Fruit fly (Drosophila melanogaster) whole organism, embryonic: ENCODE measurements around the gene Dif.

Experiments
- Awh ChIP-seq: fragments of 200-800 bp; sonication (Bioruptor generic); IDR thresholded peaks from 2 replicates; pipeline ENCODE4, ENCODE4 v1.3.6; 2022; ENCODE audit warnings: missing biosample characterization, missing genetic modification characterization
- BEAF-32 ChIP-seq: fragments of 200-800 bp; sonication (Bioruptor generic); optimal IDR thresholded peaks from 3 replicates; lab custom pipeline; 2017; ENCODE audit warnings: missing biosample characterization, missing genetic modification characterization, mild to moderate bottlenecking, moderate library complexity, missing genetic modification reagents
- Blimp-1 ChIP-seq: fragments of 200-800 bp; sonication (Bioruptor generic); optimal IDR thresholded peaks from 3 replicates; lab custom pipeline; 2018; ENCODE audit warnings: missing biosample characterization, missing genetic modification characterization, mild to moderate bottlenecking, moderate library complexity, missing genetic modification reagents
- CG13624 ChIP-seq: fragments of 200-800 bp; sonication (Bioruptor generic); optimal IDR thresholded peaks from 2 replicates; lab custom pipeline; 2016; ENCODE audit warnings: missing biosample characterization, missing genetic modification characterization
- CG14441 ChIP-seq: fragments of 200-800 bp; sonication (Bioruptor generic); IDR thresholded peaks from 2 replicates; pipeline ENCODE4 v1.3.6; 2022; ENCODE audit warnings: missing biosample characterization, missing genetic modification characterization
- CG15269 ChIP-seq: fragments of 200-800 bp; sonication (Bioruptor generic); optimal IDR thresholded peaks from 2 replicates; lab custom pipeline; 2018; ENCODE audit warnings: missing biosample characterization, mild to moderate bottlenecking, missing genetic modification characterization, moderate library complexity
- CG18599 ChIP-seq: fragments of 200-800 bp; sonication (Bioruptor generic); optimal IDR thresholded peaks from 3 replicates; lab custom pipeline; 2017; ENCODE audit warnings: missing biosample characterization, missing genetic modification characterization, mild to moderate bottlenecking, moderate library complexity, missing genetic modification reagents
- CG2678 ChIP-seq: fragments of 200-800 bp; sonication (Bioruptor generic); optimal IDR thresholded peaks from 3 replicates; lab custom pipeline; 2019; ENCODE audit warnings: missing biosample characterization, mild to moderate bottlenecking, missing genetic modification characterization, moderate library complexity
- CG2889 ChIP-seq: fragments of 200-800 bp; sonication (Bioruptor generic); IDR thresholded peaks from 3 replicates; pipeline ENCODE4 v1.3.6; 2022; ENCODE audit warnings: missing biosample characterization, missing genetic modification characterization
- CG30020 ChIP-seq: fragments of 200-800 bp; optimal IDR thresholded peaks from 2 replicates; lab custom pipeline; 2019; ENCODE audit warnings: missing biosample characterization, mild to moderate bottlenecking, missing genetic modification characterization, moderate library complexity
- CG31224 ChIP-seq: fragments of 200-800 bp; sonication (Bioruptor generic); IDR thresholded peaks from 2 replicates; pipeline ENCODE4 v1.3.6; 2022; ENCODE audit warnings: missing biosample characterization, missing genetic modification characterization
- CG4424 ChIP-seq: fragments of 200-800 bp; sonication (Bioruptor generic); optimal IDR thresholded peaks from 3 replicates; lab custom pipeline; 2016; ENCODE audit warnings: missing biosample characterization, missing genetic modification characterization
- CG4617 ChIP-seq: fragments of 200-800 bp; sonication (Bioruptor generic); optimal IDR thresholded peaks from 3 replicates; lab custom pipeline; 2016; ENCODE audit warnings: missing biosample characterization, missing genetic modification characterization, borderline replicate concordance
- CG6175 ChIP-seq: fragments of 200-800 bp; sonication (Bioruptor generic); IDR thresholded peaks from 3 replicates; pipeline ENCODE4 v1.3.6; 2022; ENCODE audit warnings: missing biosample characterization, missing genetic modification characterization
- Drgx ChIP-seq: fragments of 200-800 bp; sonication (Bioruptor generic); IDR thresholded peaks from 2 replicates; pipeline ENCODE4 v1.3.6; 2022; ENCODE audit warnings: missing biosample characterization, missing genetic modification characterization
- Hmr ChIP-seq: fragments of 200-800 bp; sonication (Bioruptor generic); optimal IDR thresholded peaks from 3 replicates; lab custom pipeline; 2017; ENCODE audit warnings: mild to moderate bottlenecking, missing biosample characterization, missing genetic modification reagents, missing genetic modification characterization
- MTF-1 ChIP-seq: fragments of 200-800 bp; sonication (Bioruptor generic); optimal IDR thresholded peaks from 2 replicates; lab custom pipeline; 2018; ENCODE audit warnings: missing biosample characterization, mild to moderate bottlenecking, missing genetic modification characterization, borderline replicate concordance
- Med ChIP-seq: fragments of 200-800 bp; sonication (Bioruptor generic); peaks from one replicate; lab custom pipeline; 2016; ENCODE audit warnings: missing biosample characterization, missing genetic modification characterization, mild to moderate bottlenecking, inconsistent platforms, moderate library complexity
- Optix ChIP-seq: fragments of 200-800 bp; sonication (Bioruptor generic); IDR thresholded peaks from 3 replicates; pipeline ENCODE4 v1.3.6; 2022; ENCODE audit warnings: missing biosample characterization, missing genetic modification characterization
- Ssrp ChIP-seq: fragments of 200-800 bp; sonication (Bioruptor generic); optimal IDR thresholded peaks from 2 replicates; lab custom pipeline; 2018; ENCODE audit warnings: missing biosample characterization, mild to moderate bottlenecking, missing genetic modification characterization, moderate library complexity
- amos ChIP-seq: fragments of 200-800 bp; sonication (Bioruptor generic); IDR thresholded peaks from 2 replicates; pipeline ENCODE4 v1.3.6; 2022; ENCODE audit warnings: missing biosample characterization, missing genetic modification characterization; ENCODE audit not compliant: partially characterized antibody
- ash1 ChIP-seq: fragments of 200-800 bp; sonication (Bioruptor generic); optimal IDR thresholded peaks from 2 replicates; lab custom pipeline; 2018; ENCODE audit warnings: missing biosample characterization, mild to moderate bottlenecking, missing genetic modification characterization
- bigmax ChIP-seq: fragments of 200-800 bp; sonication (Bioruptor generic); optimal IDR thresholded peaks from 2 replicates; lab custom pipeline; 2018; ENCODE audit warnings: missing biosample characterization, mild to moderate bottlenecking, missing genetic modification characterization
- danr ChIP-seq: fragments of 200-800 bp; sonication (Bioruptor generic); IDR thresholded peaks from 2 replicates; pipeline ENCODE4 v1.3.6; 2022; ENCODE audit warnings: missing biosample characterization, missing genetic modification characterization
- dysf ChIP-seq: fragments of 200-800 bp; sonication (Bioruptor generic); IDR thresholded peaks from 3 replicates; pipeline ENCODE4 v1.3.6; 2022; ENCODE audit warnings: missing biosample characterization, missing genetic modification characterization
- exex ChIP-seq: fragments of 200-800 bp; sonication (Bioruptor generic); optimal IDR thresholded peaks from 4 replicates; lab custom pipeline; 2018; ENCODE audit warnings: missing biosample characterization, mild to moderate bottlenecking, missing genetic modification characterization, moderate library complexity
- fru ChIP-seq: fragments of >200 bp; optimal IDR thresholded peaks from 2 replicates; lab custom pipeline; 2017
- grau ChIP-seq: fragments of 200-800 bp; optimal IDR thresholded peaks from 3 replicates; lab custom pipeline; 2019; ENCODE audit warnings: missing biosample characterization, mild to moderate bottlenecking, missing genetic modification characterization, moderate library complexity
- grn ChIP-seq: fragments of 200-800 bp; sonication (Bioruptor generic); optimal IDR thresholded peaks from 3 replicates; lab custom pipeline; 2017; ENCODE audit warnings: missing biosample characterization, missing genetic modification characterization
- lov ChIP-seq, 2 experiments: fragments of 200-800 bp in 1 of 2; fragments of >200 bp in 1 of 2; sonication (Bioruptor generic) in 1 of 2; IDR thresholded peaks in 1 of 2; optimal IDR thresholded peaks in 1 of 2; 2 replicates in 1 of 2; 3 replicates in 1 of 2; pipeline versions ENCODE4 v1.3.6 to Lab custom; 2017 to 2022; ENCODE audit warnings: missing biosample characterization in 1 of 2, missing genetic modification characterization in 1 of 2
- mirr ChIP-seq: fragments of 200-800 bp; sonication (Bioruptor generic); optimal IDR thresholded peaks from 3 replicates; lab custom pipeline; 2018; ENCODE audit warnings: missing biosample characterization, mild to moderate bottlenecking, missing genetic modification characterization
- nau ChIP-seq: fragments of 200-800 bp; sonication (Bioruptor generic); optimal IDR thresholded peaks from 3 replicates; lab custom pipeline; 2017; ENCODE audit warnings: missing biosample characterization, mild to moderate bottlenecking, missing genetic modification characterization, missing genetic modification reagents
- nmo ChIP-seq: fragments of 200-800 bp; sonication (Bioruptor generic); optimal IDR thresholded peaks from 2 replicates; lab custom pipeline; 2018; ENCODE audit warnings: missing biosample characterization, mild to moderate bottlenecking, missing genetic modification characterization, moderate library complexity
- otp ChIP-seq: fragments of 200-800 bp; sonication (Bioruptor generic); IDR thresholded peaks from 3 replicates; pipeline ENCODE4, ENCODE4 v1.3.6; 2022; ENCODE audit warnings: missing biosample characterization, missing genetic modification characterization
- pb ChIP-seq: fragments of 200-800 bp; sonication (Bioruptor generic); optimal IDR thresholded peaks from 3 replicates; lab custom pipeline; 2016; ENCODE audit warnings: missing biosample characterization, missing genetic modification characterization
- sd ChIP-seq: fragments of 200-800 bp; sonication (Bioruptor generic); optimal IDR thresholded peaks from 3 replicates; lab custom pipeline; 2018; ENCODE audit warnings: missing biosample characterization, mild to moderate bottlenecking, missing genetic modification characterization, moderate library complexity
- sens ChIP-seq: fragments of 200-800 bp; sonication (Bioruptor generic); peaks from one replicate; lab custom pipeline; 2016; ENCODE audit warnings: missing biosample characterization, missing genetic modification characterization
- sim ChIP-seq: fragments of 200-800 bp; sonication (Bioruptor generic); IDR thresholded peaks from 2 replicates; pipeline ENCODE4 v1.3.6; 2022; ENCODE audit warnings: missing biosample characterization, missing genetic modification characterization
- sqz ChIP-seq: fragments of 200-800 bp; sonication (Bioruptor generic); optimal IDR thresholded peaks from 3 replicates; lab custom pipeline; 2018; ENCODE audit warnings: missing biosample characterization, mild to moderate bottlenecking, missing genetic modification characterization
- stc ChIP-seq: fragments of 200-800 bp; sonication (Bioruptor generic); IDR thresholded peaks from 2 replicates; pipeline ENCODE4 v1.3.6; 2022; ENCODE audit warnings: missing biosample characterization, missing genetic modification characterization
- ttk ChIP-seq: fragments of 200-800 bp; sonication (Bioruptor generic); IDR thresholded peaks from 2 replicates; pipeline ENCODE4 v2.1.2; 2022; ENCODE audit warnings: missing biosample characterization, missing genetic modification characterization

Gene Dif

DNA sequence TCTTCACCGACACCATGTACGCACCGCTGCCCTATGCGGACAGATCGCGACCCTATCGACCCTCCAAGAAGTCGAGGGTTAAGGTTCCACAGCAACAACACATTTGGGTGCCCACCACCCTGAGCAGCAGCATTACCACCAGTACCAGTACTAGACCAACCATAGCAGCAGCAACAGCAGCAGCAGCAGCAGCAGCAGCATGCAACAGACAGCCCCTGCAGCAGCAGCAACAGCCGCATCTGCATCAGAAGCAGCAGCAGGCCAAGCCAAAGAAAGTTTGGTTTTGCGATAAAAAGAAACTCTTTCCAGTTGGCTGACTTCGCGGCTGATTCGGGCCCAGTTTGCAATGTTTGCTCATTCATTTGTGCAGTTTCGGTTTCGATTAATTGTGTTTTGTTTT lies 30.5 kb downstream of the Dif start:
- TF ChIP-seq MTF-1 (GFP tag; lab: Kevin White, UChicago) (no peak), Optix (GFP tag; lab: Robert Waterston, UW) (0 out of 3 replicates have a peak, but pooled peaks have one; percentile 21), CG6175 (GFP tag; lab: Robert Waterston, UW) (0 out of 3 replicates have a peak, but pooled peaks have one; percentile 12)

- TF ChIP-seq Drgx (GFP tag; lab: Robert Waterston, UW), result 0 out of 2 replicates have a peak, but pooled peaks have one; percentile 6
- no peak for TF ChIP-seq nau (GFP tag; lab: Kevin White, UChicago)
- no peak for TF ChIP-seq Blimp-1 (GFP tag; lab: Kevin White, UChicago)
- 0 out of 3 replicates have a peak, but pooled peaks have one; percentile 24 for TF ChIP-seq dysf
- no peak for TF ChIP-seq CG4617 (GFP tag; lab: Kevin White, UChicago)
- TF ChIP-seq BEAF-32, result no peak
- no peak for TF ChIP-seq ash1 (GFP tag; lab: Kevin White, UChicago)
- no peak for TF ChIP-seq CG15269 (tag; lab: Kevin White, UChicago)
- TF ChIP-seq CG13624 (GFP tag; lab: Kevin White, UChicago), result no peak
- TF ChIP-seq danr (GFP tag; lab: Robert Waterston, UW), result no peak
- no peak for TF ChIP-seq CG2889 (GFP tag; lab: Robert Waterston, UW)
- no peak for TF ChIP-seq grau (tag; lab: Kevin White, UChicago)
- no peak for TF ChIP-seq CG4424
- TF ChIP-seq Awh, result no peak
- TF ChIP-seq bigmax (GFP tag; lab: Kevin White, UChicago), result no peak
- no peak for TF ChIP-seq pb (GFP tag; lab: Kevin White, UChicago)
- no peak for TF ChIP-seq sqz (GFP tag; lab: Kevin White, UChicago)
These were observed 35.6 kb downstream of the Dif start for dm6 chr2L:17397372-17397771.

dm6 chr2L:17394939-17395338 lies 38.0 kb downstream of the Dif start:
- TF ChIP-seq grn (GFP tag; lab: Kevin White, UChicago) (peak; percentile 78), otp (no peak)

- peak; percentile 59 for TF ChIP-seq mirr (GFP tag; lab: Kevin White, UChicago)
- TF ChIP-seq Ssrp (tag; lab: Kevin White, UChicago), result no peak
- peak; percentile 96 for TF ChIP-seq sd (tag; lab: Kevin White, UChicago)
- peak; percentile 28 for TF ChIP-seq Hmr (GFP tag; lab: Kevin White, UChicago)
- TF ChIP-seq amos, result no peak; the same call in 1 of the 2 replicates
- peak; percentile 55 for TF ChIP-seq exex (tag; lab: Kevin White, UChicago)
- no peak for TF ChIP-seq fru (lab: Kevin White, UChicago)
- no peak for TF ChIP-seq nmo (GFP tag; lab: Kevin White, UChicago)
- no peak for TF ChIP-seq ttk (GFP tag; lab: Robert Waterston, UW)
- TF ChIP-seq sens (GFP tag; lab: Kevin White, UChicago), result no peak
- no peak for TF ChIP-seq sim (GFP tag; lab: Robert Waterston, UW)
- TF ChIP-seq CG31224 (GFP tag; lab: Robert Waterston, UW), result peak; percentile 20; the same call in 1 of the 2 replicates
- TF ChIP-seq Med (GFP tag; lab: Kevin White, UChicago), result peak; percentile 80
- TF ChIP-seq CG18599, result peak; percentile 6
- no peak for TF ChIP-seq CG30020 (tag; lab: Kevin White, UChicago)
- no peak for TF ChIP-seq stc
- no peak for TF ChIP-seq lov (optimal IDR thresholded peaks at IDR 0.05; lab: Kevin White, UChicago)
- no peak for TF ChIP-seq lov (GFP tag; IDR thresholded peaks at IDR 0.05; lab: Robert Waterston, UW)
- no peak for TF ChIP-seq CG2678 (tag; lab: Kevin White, UChicago)
- 0 out of 2 replicates have a peak, but pooled peaks have one; percentile 23 for TF ChIP-seq CG14441 (GFP tag; lab: Robert Waterston, UW)
These were observed 42.2 kb downstream of the Dif start for dm6 chr2L:17390782-17391181.
